Worm (Caenorhabditis elegans): ENCODE results near the gene ZK1098.12.

ZK1098.12 gene

DNA sequence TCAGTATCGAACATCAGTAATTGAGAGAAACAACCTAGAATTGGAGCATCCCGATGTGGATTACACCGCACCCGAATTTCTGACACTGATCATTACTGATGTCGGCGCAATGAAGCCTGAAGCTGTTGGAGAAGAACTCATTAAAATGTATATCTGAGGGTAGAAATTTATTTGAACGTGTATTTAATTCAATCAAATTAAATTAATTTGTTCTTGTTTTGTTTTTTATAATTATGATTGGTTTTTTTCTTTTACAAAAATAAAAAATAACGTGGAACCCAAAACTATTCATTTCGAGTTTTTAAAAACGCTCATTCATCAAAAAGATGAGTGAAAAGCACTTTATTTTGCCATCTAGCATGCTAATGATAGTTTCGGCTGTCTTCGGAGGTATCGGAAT lies 795 bp upstream of the ZK1098.12 start, which contains the start of gene ZK1098.9:
TSS of gene ZK1098.9 (plus strand) at position 301 of the 400 bp plus-strand sequence.
- TF ChIP-seq madf-8 (GFP tag; conservative IDR thresholded peaks at IDR 0.05) = no peak
- TF ChIP-seq B0336.3 (GFP tag; IDR thresholded peaks at IDR 0.05) = no peak
- no peak for TF ChIP-seq nhr-27 (tag; optimal IDR thresholded peaks at IDR 0.05)
- no peak for TF ChIP-seq snpc-1.1 (tag; optimal IDR thresholded peaks at IDR 0.05; ENCODE audit: insufficient read depth)
- TF ChIP-seq mes-4 (tag; optimal IDR thresholded peaks at IDR 0.05) = no peak
- TF ChIP-seq him-1 (tag; optimal IDR thresholded peaks at IDR 0.05) = no peak
- TF ChIP-seq ztf-28 (GFP tag; IDR thresholded peaks at IDR 0.05) = no peak
- no peak for TF ChIP-seq lir-1 (GFP tag; conservative IDR thresholded peaks at IDR 0.05)
- TF ChIP-seq T07F8.4 (tag; optimal IDR thresholded peaks at IDR 0.05) = no peak
- TF ChIP-seq attf-3 (GFP tag; conservative IDR thresholded peaks at IDR 0.05) = no peak
- no peak for TF ChIP-seq aptf-2 (GFP tag; conservative IDR thresholded peaks at IDR 0.05)
- no peak for TF ChIP-seq sea-2 (GFP tag; IDR thresholded peaks at IDR 0.05)
- no peak for TF ChIP-seq egl-44 (GFP tag; IDR thresholded peaks at IDR 0.05)
- no peak for TF ChIP-seq atf-7 (tag; optimal IDR thresholded peaks at IDR 0.05)
- no peak for TF ChIP-seq F52B5.7 (tag; optimal IDR thresholded peaks at IDR 0.05)
- no peak for TF ChIP-seq lag-1 (GFP tag; IDR thresholded peaks at IDR 0.05)
- no peak for TF ChIP-seq F49E8.2 (tag; optimal IDR thresholded peaks at IDR 0.05; ENCODE audit: insufficient read depth)

DNA sequence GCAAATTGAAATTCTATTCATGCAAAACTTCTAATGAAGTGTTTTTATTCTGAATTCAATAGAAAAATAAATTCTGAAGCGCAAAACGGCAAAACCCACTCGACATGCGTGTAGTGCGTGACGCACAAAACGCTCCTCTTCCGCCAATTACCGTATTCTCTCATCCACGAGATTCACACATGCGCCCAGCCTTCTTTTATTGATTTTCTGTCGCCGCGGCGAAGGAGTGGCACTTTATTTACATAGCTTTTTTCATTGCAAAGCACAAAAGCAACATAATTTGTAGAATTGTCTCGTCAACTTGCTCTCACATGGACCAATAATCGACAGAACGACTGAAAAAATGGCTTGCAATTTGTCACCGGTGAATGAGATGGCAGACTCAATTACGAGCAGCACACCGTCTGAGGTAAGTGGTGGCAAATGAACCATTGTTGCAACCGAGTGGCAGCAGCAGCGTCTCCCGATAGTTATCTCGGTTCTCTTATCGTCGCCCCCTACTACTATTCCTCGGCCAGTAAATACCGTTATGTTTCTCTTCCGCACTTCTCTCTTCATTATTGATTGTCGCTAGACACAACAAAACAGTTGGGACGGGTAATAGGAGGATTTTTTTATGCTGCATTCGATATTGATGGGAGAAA lies 1.2 kb downstream of the ZK1098.12 start, which contains the start of gene unc-16:
TSS of gene unc-16 (plus strand) at position 243 of the 644 bp plus-strand sequence.
- TF ChIP-seq F55B11.4 (tag; optimal IDR thresholded peaks at IDR 0.05; ENCODE audit: borderline replicate concordance, insufficient read depth) = no peak
- no peak for TF ChIP-seq D2030.7 (GFP tag; IDR thresholded peaks at IDR 0.05)
- no peak for TF ChIP-seq ztf-22 (GFP tag; optimal IDR thresholded peaks at IDR 0.05)
- no peak for TF ChIP-seq lir-1 (GFP tag; conservative IDR thresholded peaks at IDR 0.05)
- peak; percentile 42 for TF ChIP-seq tbp1 (GFP tag; optimal IDR thresholded peaks at IDR 0.05)
- peak; percentile 47 for TF ChIP-seq ztf-26 (tag; optimal IDR thresholded peaks at IDR 0.05)
- no peak for TF ChIP-seq dpff-1 (tag; optimal IDR thresholded peaks at IDR 0.05)
- no peak for TF ChIP-seq attf-6 (GFP tag; IDR thresholded peaks at IDR 0.05)
- TF ChIP-seq rpc-1 (optimal IDR thresholded peaks at IDR 0.05) = peak; percentile 13
- TF ChIP-seq rpc-1 (tag; optimal IDR thresholded peaks at IDR 0.05) = no peak
- TF ChIP-seq aptf-3 (GFP tag; IDR thresholded peaks at IDR 0.05) = no peak
- peak; percentile 46 for TF ChIP-seq repo-1 (tag; optimal IDR thresholded peaks at IDR 0.05)
- no peak for TF ChIP-seq snpc-1.1 (tag; optimal IDR thresholded peaks at IDR 0.05; ENCODE audit: insufficient read depth)
- no peak for TF ChIP-seq ceh-58 (GFP tag; IDR thresholded peaks at IDR 0.05)
- TF ChIP-seq zim-3 (tag; optimal IDR thresholded peaks at IDR 0.05) = no peak
- TF ChIP-seq ceh-40 (GFP tag; IDR thresholded peaks at IDR 0.05) = no peak
- TF ChIP-seq xnd-1 (tag; optimal IDR thresholded peaks at IDR 0.05) = no peak
- TF ChIP-seq mes-4 (tag; optimal IDR thresholded peaks at IDR 0.05) = no peak
- TF ChIP-seq unc-130 (GFP tag; optimal IDR thresholded peaks at IDR 0.05) = no peak
- TF ChIP-seq ceh-79 (tag; optimal IDR thresholded peaks at IDR 0.05) = no peak
- TF ChIP-seq F23B12.7 (tag; optimal IDR thresholded peaks at IDR 0.05; ENCODE audit: insufficient read depth) = no peak
- peak; percentile 84 for TF ChIP-seq ekl-4 (GFP tag; IDR thresholded peaks at IDR 0.05)
- TF ChIP-seq Y53G8AR.9 (GFP tag; conservative IDR thresholded peaks at IDR 0.05) = 0 out of 2 replicates have a peak, but pooled peaks have one; percentile 17
- peak; percentile 59 for TF ChIP-seq B0336.3 (GFP tag; IDR thresholded peaks at IDR 0.05)
- TF ChIP-seq ceh-91 (GFP tag; IDR thresholded peaks at IDR 0.05) = no peak
- no peak for TF ChIP-seq nhr-179 (tag; optimal IDR thresholded peaks at IDR 0.05)
- TF ChIP-seq T26A5.8 (tag; optimal IDR thresholded peaks at IDR 0.05) = no peak
- peak; percentile 65 for TF ChIP-seq ZK185.1 (tag; optimal IDR thresholded peaks at IDR 0.05; ENCODE audit: poor library complexity, severe bottlenecking)
- no peak for TF ChIP-seq ets-4 (GFP tag; optimal IDR thresholded peaks at IDR 0.05)
- TF ChIP-seq hmg-20 (GFP tag; IDR thresholded peaks at IDR 0.05) = no peak
- no peak for TF ChIP-seq egl-18 (GFP tag; IDR thresholded peaks at IDR 0.05)
- TF ChIP-seq him-1 (tag; optimal IDR thresholded peaks at IDR 0.05) = no peak
- no peak for TF ChIP-seq sdz-38 (tag; optimal IDR thresholded peaks at IDR 0.05)
- peak; percentile 28 for TF ChIP-seq tlf-1 (GFP tag; optimal IDR thresholded peaks at IDR 0.05)
- TF ChIP-seq ceh-100 (GFP tag; IDR thresholded peaks at IDR 0.05) = peak; percentile 51

Data from whole organism, young adult.